Fruit fly (Drosophila melanogaster): ENCODE results near the gene CG10214.
A peak's percentile ranks its signal among the peaks of the same experiment; 100 is the strongest.

Gene CG10214

dm6 chr3R:23723381-23724034 is 43.8 kb downstream of the CG10214 start (continued):
- TF ChIP-seq CG10669 (GFP tag; optimal IDR thresholded peaks at IDR 0.05) (peak; percentile 36), Sox102F (GFP tag; optimal IDR thresholded peaks at IDR 0.05) (peak; percentile 33), CG11294 (GFP tag; IDR thresholded peaks at IDR 0.05) (peak; percentile 10; the same call in 1 of the 2 replicates), CG3919 (GFP tag; optimal IDR thresholded peaks at IDR 0.05) (peak; percentile 61), fkh (GFP tag; optimal IDR thresholded peaks at IDR 0.05) (peak; percentile 92), CG4318 (GFP tag; optimal IDR thresholded peaks at IDR 0.05) (no peak), Sox14 (GFP tag; optimal IDR thresholded peaks at IDR 0.05) (peak; percentile 36), topi (GFP tag; optimal IDR thresholded peaks at IDR 0.05) (peak; percentile 8), Hr39 (GFP tag; optimal IDR thresholded peaks at IDR 0.05) (peak; percentile 15), Gug (GFP tag; IDR thresholded peaks at IDR 0.05) (peak; percentile 52; the same call in 1 of the 2 replicates), fd85E (GFP tag; optimal IDR thresholded peaks at IDR 0.05) (no peak), Smox (GFP tag; optimal IDR thresholded peaks at IDR 0.05) (no peak), spab (GFP tag; optimal IDR thresholded peaks at IDR 0.05) (peak; percentile 20), CG8119 (GFP tag; IDR thresholded peaks at IDR 0.05) (peak; percentile 74), net (GFP tag; optimal IDR thresholded peaks at IDR 0.05) (no peak), ss (GFP tag; optimal IDR thresholded peaks at IDR 0.05) (peak; percentile 55 to 61), CG10631 (GFP tag; optimal IDR thresholded peaks at IDR 0.05) (peak; percentile 47), Eip78C (GFP tag) (peak; percentile 91), OdsH (GFP tag; optimal IDR thresholded peaks at IDR 0.05) (peak; percentile 51), fd59A (GFP tag; optimal IDR thresholded peaks at IDR 0.05) (no peak), Hr4 (GFP tag; optimal IDR thresholded peaks at IDR 0.05) (peak; percentile 56), CG34406 (GFP tag; optimal IDR thresholded peaks at IDR 0.05) (no peak), Blimp-1 (GFP tag; optimal IDR thresholded peaks at IDR 0.05) (no peak), CG8319 (GFP tag; optimal IDR thresholded peaks at IDR 0.05) (peak; percentile 48), CG15336 (GFP tag; IDR thresholded peaks at IDR 0.05) (peak; percentile 71), Ets96B (tag; optimal IDR thresholded peaks at IDR 0.05) (no peak), Met (GFP tag; optimal IDR thresholded peaks at IDR 0.05) (no peak), Hr38 (GFP tag; optimal IDR thresholded peaks at IDR 0.05) (no peak), CG16779 (tag; optimal IDR thresholded peaks at IDR 0.05) (peak; percentile 23), achi (GFP tag; optimal IDR thresholded peaks at IDR 0.05) (peak; percentile 21), esn (GFP tag; optimal IDR thresholded peaks at IDR 0.05) (peak; percentile 17), lz (GFP tag; optimal IDR thresholded peaks at IDR 0.05) (peak; percentile 41), CG11762 (GFP tag; optimal IDR thresholded peaks at IDR 0.05; ENCODE audit: insufficient read depth) (peak; percentile 46), Eip93F (GFP tag; optimal IDR thresholded peaks at IDR 0.05) (no peak), CG7368 (GFP tag; optimal IDR thresholded peaks at IDR 0.05) (peak; percentile 78), Lpt (GFP tag; optimal IDR thresholded peaks at IDR 0.05) (no peak)

- TF ChIP-seq CG32006 (GFP tag; optimal IDR thresholded peaks at IDR 0.05) (peak; percentile 93), CG1621 (tag; optimal IDR thresholded peaks at IDR 0.05) (peak; percentile 54), lz (GFP tag; optimal IDR thresholded peaks at IDR 0.05) (peak; percentile 69), Sox14 (GFP tag; optimal IDR thresholded peaks at IDR 0.05) (peak; percentile 57), CG31627 (GFP tag; optimal IDR thresholded peaks at IDR 0.05) (peak; percentile 52), Eip75B (GFP tag; optimal IDR thresholded peaks at IDR 0.05) (peak; percentile 80), Blimp-1 (GFP tag; optimal IDR thresholded peaks at IDR 0.05) (peak; percentile 59), CG10631 (GFP tag; optimal IDR thresholded peaks at IDR 0.05) (peak; percentile 93), Eip93F (GFP tag; optimal IDR thresholded peaks at IDR 0.05) (peak; percentile 44), dsx (GFP tag; optimal IDR thresholded peaks at IDR 0.05; ENCODE audit: poor library complexity, severe bottlenecking) (peak; percentile 80), ss (GFP tag; optimal IDR thresholded peaks at IDR 0.05) (peak; percentile 83 to 86), CG6854 (GFP tag; optimal IDR thresholded peaks at IDR 0.05) (peak; percentile 14), CG8119 (GFP tag; IDR thresholded peaks at IDR 0.05) (peak; percentile 97), CG7368 (GFP tag; optimal IDR thresholded peaks at IDR 0.05) (peak; percentile 89), Met (GFP tag; optimal IDR thresholded peaks at IDR 0.05) (peak; percentile 84), svp (GFP tag) (peak; percentile 91), fd59A (GFP tag; optimal IDR thresholded peaks at IDR 0.05) (peak; percentile 64), pdm3 (GFP tag; optimal IDR thresholded peaks at IDR 0.05) (peak; percentile 79), CG11294 (GFP tag; IDR thresholded peaks at IDR 0.05) (peak; percentile 77; the same call in 1 of the 2 replicates), spab (GFP tag; optimal IDR thresholded peaks at IDR 0.05) (peak; percentile 81), CG8319 (GFP tag; optimal IDR thresholded peaks at IDR 0.05) (peak; percentile 79), CG8632 (GFP tag; optimal IDR thresholded peaks at IDR 0.05) (peak; percentile 97), Gug (GFP tag; IDR thresholded peaks at IDR 0.05) (peak; percentile 88), CG16779 (tag; optimal IDR thresholded peaks at IDR 0.05) (peak; percentile 67), Lpt (GFP tag; optimal IDR thresholded peaks at IDR 0.05) (peak; percentile 87), CG34406 (GFP tag; optimal IDR thresholded peaks at IDR 0.05) (peak; percentile 96), OdsH (GFP tag; optimal IDR thresholded peaks at IDR 0.05) (peak; percentile 90), salr (GFP tag; optimal IDR thresholded peaks at IDR 0.05) (peak in 1 of 2 experiments; percentile 94)
Measured at dm6 chr3R:23722680-23723372, 44.5 kb downstream of the CG10214 start, which contains the start of gene CG10365. TSS of gene CG10365 (plus strand) at chr3R:23723331.
